Fruit fly (Drosophila melanogaster) whole organism, embryonic: ENCODE data around the gene CG2021.

Source experiments
- Abd-B ChIP-seq: fragments of 200-800 bp; sonication (Bioruptor generic); optimal IDR thresholded peaks from 2 replicates; lab custom pipeline; 2018; ENCODE audit warnings: missing biosample characterization, mild to moderate bottlenecking, missing genetic modification characterization, moderate library complexity
- Adf1 ChIP-seq: fragments of 200-800 bp; sonication (Bioruptor generic); IDR thresholded peaks from 2 replicates; pipeline ENCODE4 v1.3.6; 2022; ENCODE audit warnings: missing biosample characterization, missing genetic modification characterization
- Asciz ChIP-seq: fragments of 200-800 bp; sonication (Bioruptor generic); optimal IDR thresholded peaks from 2 replicates; lab custom pipeline; 2017; ENCODE audit warnings: missing biosample characterization, mild to moderate bottlenecking, missing genetic modification characterization, missing genetic modification reagents
- CG10267 ChIP-seq: fragments of 200-800 bp; sonication (Bioruptor generic); optimal IDR thresholded peaks from 2 replicates; lab custom pipeline; 2018; ENCODE audit warnings: missing biosample characterization, mild to moderate bottlenecking, missing genetic modification characterization, moderate library complexity
- CG10366 ChIP-seq: fragments of 200-800 bp; sonication (Bioruptor generic); IDR thresholded peaks from 2 replicates; pipeline ENCODE4 v1.3.6; 2022; ENCODE audit warnings: missing biosample characterization, missing genetic modification characterization
- CG10543 ChIP-seq: fragments of 200-800 bp; sonication (Bioruptor generic); optimal IDR thresholded peaks from 3 replicates; lab custom pipeline; 2017; ENCODE audit warnings: missing biosample characterization, mild to moderate bottlenecking, missing genetic modification characterization, moderate library complexity
- CG10959 ChIP-seq: fragments of 200-800 bp; sonication (Bioruptor generic); IDR thresholded peaks from 2 replicates; pipeline ENCODE4 v1.3.6; 2022; ENCODE audit warnings: missing biosample characterization, missing genetic modification characterization
- CG10979 ChIP-seq: fragments of 200-800 bp; sonication (Bioruptor generic); optimal IDR thresholded peaks from 2 replicates; lab custom pipeline; 2018; ENCODE audit warnings: missing biosample characterization, mild to moderate bottlenecking, missing genetic modification characterization, moderate library complexity
- CG11456 ChIP-seq: fragments of 200-800 bp; sonication (Bioruptor generic); IDR thresholded peaks from 3 replicates; pipeline ENCODE4 v1.3.6; 2022; ENCODE audit warnings: missing biosample characterization, missing genetic modification characterization
- CG11696 ChIP-seq: fragments of 200-800 bp; sonication (Bioruptor generic); IDR thresholded peaks from 2 replicates; pipeline ENCODE4 v1.3.6; 2022; ENCODE audit warnings: missing biosample characterization, missing genetic modification characterization
- CG12219 ChIP-seq: fragments of 200-800 bp; sonication (Bioruptor generic); optimal IDR thresholded peaks from 3 replicates; lab custom pipeline; 2018; ENCODE audit warnings: missing biosample characterization, mild to moderate bottlenecking, missing genetic modification characterization
- CG12744 ChIP-seq: fragments of 200-800 bp; sonication (Bioruptor generic); optimal IDR thresholded peaks from 2 replicates; lab custom pipeline; 2016; ENCODE audit warnings: missing biosample characterization, missing genetic modification characterization
- CG12769 ChIP-seq: fragments of 200-800 bp; sonication (Bioruptor generic); optimal IDR thresholded peaks from 2 replicates; lab custom pipeline; 2019; ENCODE audit warnings: missing biosample characterization, mild to moderate bottlenecking, missing genetic modification characterization, moderate library complexity
- CG15269 ChIP-seq: fragments of 200-800 bp; sonication (Bioruptor generic); optimal IDR thresholded peaks from 2 replicates; lab custom pipeline; 2018; ENCODE audit warnings: missing biosample characterization, mild to moderate bottlenecking, missing genetic modification characterization, moderate library complexity
- CG1603 ChIP-seq: fragments of 200-800 bp; sonication (Bioruptor generic); optimal IDR thresholded peaks from 2 replicates; lab custom pipeline; 2019; ENCODE audit warnings: missing biosample characterization, mild to moderate bottlenecking, missing genetic modification characterization, moderate library complexity
- CG17568 ChIP-seq: fragments of 200-800 bp; sonication (Bioruptor generic); optimal IDR thresholded peaks from 2 replicates; lab custom pipeline; 2018; ENCODE audit warnings: missing biosample characterization, mild to moderate bottlenecking, missing genetic modification characterization, moderate library complexity
- CG2875 ChIP-seq: fragments of 200-800 bp; sonication (Bioruptor generic); optimal IDR thresholded peaks from 2 replicates; lab custom pipeline; 2017; ENCODE audit warnings: missing biosample characterization, mild to moderate bottlenecking, missing genetic modification characterization, missing genetic modification reagents
- CG31388 ChIP-seq: fragments of 200-800 bp; sonication (Bioruptor generic); optimal IDR thresholded peaks from 2 replicates; lab custom pipeline; 2016; ENCODE audit warnings: missing biosample characterization, missing genetic modification characterization
- CG3847 ChIP-seq: fragments of 200-800 bp; sonication (Bioruptor generic); IDR thresholded peaks from 2 replicates; pipeline ENCODE4 v1.3.6; 2022; ENCODE audit warnings: missing biosample characterization, missing genetic modification characterization
- CG42726 ChIP-seq: fragments of 200-800 bp; sonication (Bioruptor generic); IDR thresholded peaks from 2 replicates; pipeline ENCODE4 v1.3.6; 2022; ENCODE audit warnings: missing biosample characterization, missing genetic modification characterization; ENCODE audit not compliant: partially characterized antibody
- CG4282 ChIP-seq: fragments of 200-800 bp; sonication (Bioruptor generic); optimal IDR thresholded peaks from 2 replicates; lab custom pipeline; 2016; ENCODE audit warnings: missing biosample characterization, missing genetic modification characterization
- CG4328 ChIP-seq: fragments of 200-800 bp; sonication (Bioruptor generic); optimal IDR thresholded peaks from 3 replicates; lab custom pipeline; 2017; ENCODE audit warnings: missing biosample characterization, missing genetic modification reagents, missing genetic modification characterization
- CG5245 ChIP-seq: fragments of 200-800 bp; sonication (Bioruptor generic); optimal IDR thresholded peaks from 3 replicates; lab custom pipeline; 2016; ENCODE audit warnings: missing biosample characterization, missing genetic modification characterization
- CG6854 ChIP-seq: fragments of 200-800 bp; sonication (Bioruptor generic); optimal IDR thresholded peaks from 3 replicates; lab custom pipeline; 2017; ENCODE audit warnings: missing biosample characterization, mild to moderate bottlenecking, missing genetic modification characterization
- CG7357 ChIP-seq: fragments of 200-800 bp; sonication (Bioruptor generic); IDR thresholded peaks from 3 replicates; pipeline ENCODE4 v1.3.6; 2022; ENCODE audit warnings: missing biosample characterization, missing genetic modification characterization
- CG7372 ChIP-seq: fragments of 200-800 bp; sonication (Bioruptor generic); IDR thresholded peaks from 2 replicates; pipeline ENCODE4 v1.3.6; 2022; ENCODE audit warnings: missing biosample characterization, missing genetic modification characterization
- CG7928 ChIP-seq: fragments of 200-800 bp; sonication (Bioruptor generic); optimal IDR thresholded peaks from 2 replicates; lab custom pipeline; 2017; ENCODE audit warnings: missing biosample characterization, mild to moderate bottlenecking, missing genetic modification characterization
- Deaf1 ChIP-seq: fragments of 200-800 bp; optimal IDR thresholded peaks from 3 replicates; lab custom pipeline; 2019; ENCODE audit warnings: missing biosample characterization, mild to moderate bottlenecking, missing genetic modification characterization, moderate library complexity
- Dref ChIP-seq: fragments of 200-800 bp; sonication (Bioruptor generic); IDR thresholded peaks from 2 replicates; pipeline ENCODE4 v1.3.6; 2022; ENCODE audit warnings: missing biosample characterization, missing genetic modification characterization
- Fer2 ChIP-seq: fragments of 200-800 bp; sonication (Bioruptor generic); optimal IDR thresholded peaks from 2 replicates; lab custom pipeline; 2018; ENCODE audit warnings: missing biosample characterization, mild to moderate bottlenecking, missing genetic modification characterization, moderate library complexity
- Hr78 ChIP-seq, 2 experiments: fragments of 200-800 bp in 1 of 2; fragments of >200 bp in 1 of 2; sonication (Bioruptor generic) in 1 of 2; optimal IDR thresholded peaks; 2 replicates each; lab custom pipeline; 2017 to 2019; ENCODE audit warnings: missing biosample characterization in 2 of 2, missing genetic modification characterization in 2 of 2, mild to moderate bottlenecking in 1 of 2, moderate library complexity in 1 of 2
- Hsf ChIP-seq: fragments of 200-800 bp; sonication (Bioruptor generic); optimal IDR thresholded peaks from 3 replicates; lab custom pipeline; 2016; ENCODE audit warnings: missing biosample characterization, missing genetic modification characterization
- Med ChIP-seq: fragments of 200-800 bp; sonication (Bioruptor generic); peaks from one replicate; lab custom pipeline; 2016; ENCODE audit warnings: missing biosample characterization, missing genetic modification characterization, mild to moderate bottlenecking, inconsistent platforms, moderate library complexity
- NC2α ChIP-seq: fragments of 200-800 bp; sonication (Bioruptor generic); optimal IDR thresholded peaks from 2 replicates; lab custom pipeline; 2016; ENCODE audit warnings: missing biosample characterization, missing genetic modification characterization
- al ChIP-seq: fragments of 200-800 bp; sonication (Bioruptor generic); IDR thresholded peaks from 2 replicates; pipeline ENCODE4 v1.3.6; 2022; ENCODE audit warnings: missing biosample characterization, missing genetic modification characterization
- ap ChIP-seq: fragments of 200-800 bp; sonication (Bioruptor generic); IDR thresholded peaks from 2 replicates; pipeline ENCODE4 v1.3.6; 2022; ENCODE audit warnings: missing biosample characterization, missing genetic modification characterization
- ato ChIP-seq: fragments of 200-800 bp; sonication (Bioruptor generic); IDR thresholded peaks from 2 replicates; pipeline ENCODE4 v1.3.6; 2022; ENCODE audit warnings: missing biosample characterization, missing genetic modification characterization; ENCODE audit not compliant: partially characterized antibody
- chinmo ChIP-seq: fragments of 200-800 bp; sonication (Bioruptor generic); IDR thresholded peaks from 4 replicates; pipeline ENCODE4 v1.3.6; 2022; ENCODE audit warnings: missing biosample characterization, missing genetic modification characterization; ENCODE audit not compliant: partially characterized antibody
- crc ChIP-seq: fragments of 200-800 bp; sonication (Bioruptor generic); optimal IDR thresholded peaks from 2 replicates; lab custom pipeline; 2016; ENCODE audit warnings: missing biosample characterization, missing genetic modification characterization
- dpn ChIP-seq, 2 experiments: fragments of 200-800 bp; sonication (Bioruptor generic); optimal IDR thresholded peaks; 3 replicates each; lab custom pipeline; 2016; ENCODE audit warnings: missing biosample characterization in 2 of 2, missing genetic modification characterization in 2 of 2
- gem ChIP-seq: fragments of 200-800 bp; sonication (Bioruptor generic); optimal IDR thresholded peaks from 2 replicates; lab custom pipeline; 2019; ENCODE audit warnings: missing biosample characterization, mild to moderate bottlenecking, missing genetic modification characterization, moderate library complexity
- ham ChIP-seq: fragments of 200-800 bp; sonication (Bioruptor generic); IDR thresholded peaks from 2 replicates; pipeline ENCODE4 v1.3.6; 2022; ENCODE audit warnings: missing biosample characterization, missing genetic modification characterization
- her ChIP-seq: fragments of 200-800 bp; sonication (Bioruptor generic); optimal IDR thresholded peaks from 2 replicates; lab custom pipeline; 2016; ENCODE audit warnings: missing biosample characterization, missing genetic modification characterization
- jing ChIP-seq: fragments of 200-800 bp; sonication (Bioruptor generic); optimal IDR thresholded peaks from 2 replicates; lab custom pipeline; 2018; ENCODE audit warnings: missing biosample characterization, mild to moderate bottlenecking, missing genetic modification characterization
- mld ChIP-seq: fragments of 200-800 bp; sonication (Bioruptor generic); IDR thresholded peaks from 3 replicates; pipeline ENCODE4 v1.3.6; 2022; ENCODE audit warnings: missing biosample characterization, missing genetic modification characterization; ENCODE audit not compliant: partially characterized antibody
- onecut ChIP-seq: fragments of 200-800 bp; sonication (Bioruptor generic); IDR thresholded peaks from 2 replicates; pipeline ENCODE4 v1.3.6; 2022; ENCODE audit warnings: missing biosample characterization, missing genetic modification characterization
- rib ChIP-seq: fragments of 200-800 bp; sonication (Bioruptor generic); IDR thresholded peaks from 2 replicates; pipeline ENCODE4 v1.3.6; 2022; ENCODE audit warnings: missing biosample characterization, missing genetic modification characterization
- slbo ChIP-seq: fragments of 200-800 bp; sonication (Bioruptor generic); IDR thresholded peaks from 2 replicates; pipeline ENCODE4 v1.3.6; 2022; ENCODE audit warnings: missing biosample characterization, missing genetic modification characterization
- wor ChIP-seq: fragments of 200-800 bp; sonication (Bioruptor generic); IDR thresholded peaks from 2 replicates; pipeline ENCODE4 v1.3.6; 2022; ENCODE audit warnings: missing biosample characterization, missing genetic modification characterization
- yki ChIP-seq: fragments of >200 bp; optimal IDR thresholded peaks from 3 replicates; lab custom pipeline; 2018

Gene CG2021

dm6 chr3L:1816614-1817013 is 39.4 kb upstream of the CG2021 start (continued):
- TF ChIP-seq Dref (no peak), CG10366 (GFP tag; lab: Robert Waterston, UW) (no peak), CG12219 (no peak), mld (GFP tag; lab: Robert Waterston, UW) (no peak)

- TF ChIP-seq Hsf, result no peak
- TF ChIP-seq CG7372 (GFP tag; lab: Robert Waterston, UW), result no peak
- TF ChIP-seq CG10959 (GFP tag; lab: Robert Waterston, UW), result no peak
- TF ChIP-seq Hr78 (GFP tag; optimal IDR thresholded peaks at IDR 0.05; lab: Kevin White, UChicago), result no peak
- TF ChIP-seq rib (GFP tag; lab: Robert Waterston, UW), result peak; percentile 52; the same call in 1 of the 2 replicates
- TF ChIP-seq NC2α (GFP tag; lab: Kevin White, UChicago), result no peak
- TF ChIP-seq Med, result peak; percentile 59
- TF ChIP-seq CG7357 (GFP tag; lab: Robert Waterston, UW), result no peak
- TF ChIP-seq Deaf1 (tag; lab: Kevin White, UChicago), result peak; percentile 93
- TF ChIP-seq crc (GFP tag; lab: Kevin White, UChicago), result no peak
- TF ChIP-seq dpn (GFP tag; optimal IDR thresholded peaks at IDR 0.05; lab: Kevin White, UChicago), result no peak
- TF ChIP-seq CG5245, result no peak
- TF ChIP-seq CG17568 (GFP tag; lab: Kevin White, UChicago), result no peak
- no peak for TF ChIP-seq CG4282 (GFP tag; lab: Kevin White, UChicago)
- peak; percentile 51 for TF ChIP-seq CG10543 (GFP tag; lab: Kevin White, UChicago)
- no peak for TF ChIP-seq CG3847 (GFP tag; lab: Robert Waterston, UW)
- TF ChIP-seq CG31388 (GFP tag; lab: Kevin White, UChicago), result no peak
- no peak for TF ChIP-seq CG1603
- no peak for TF ChIP-seq onecut
- no peak for TF ChIP-seq CG12744 (GFP tag; lab: Kevin White, UChicago)
- TF ChIP-seq Abd-B (GFP tag; lab: Kevin White, UChicago), result no peak
- TF ChIP-seq CG6854, result no peak
- no peak for TF ChIP-seq CG2875 (GFP tag; lab: Kevin White, UChicago)
- no peak for TF ChIP-seq her
- no peak for TF ChIP-seq wor (GFP tag; lab: Robert Waterston, UW)
- no peak for TF ChIP-seq CG4328 (GFP tag; lab: Kevin White, UChicago)
- TF ChIP-seq al (GFP tag; lab: Robert Waterston, UW), result no peak
- TF ChIP-seq Fer2 (tag; lab: Kevin White, UChicago), result no peak
- TF ChIP-seq Adf1, result no peak
- no peak for TF ChIP-seq ap (GFP tag; lab: Robert Waterston, UW)
- TF ChIP-seq yki, result no peak
- no peak for TF ChIP-seq CG11456
- no peak for TF ChIP-seq CG10267 (tag; lab: Kevin White, UChicago)
- TF ChIP-seq CG7928 (GFP tag; lab: Kevin White, UChicago), result no peak
- TF ChIP-seq CG11696 (GFP tag; lab: Robert Waterston, UW), result no peak
- peak; percentile 87; the same call in 2 of the 4 replicates for TF ChIP-seq chinmo (GFP tag; lab: Robert Waterston, UW)
- no peak for TF ChIP-seq Asciz (GFP tag; lab: Kevin White, UChicago)
- TF ChIP-seq jing (GFP tag; lab: Kevin White, UChicago), result no peak
- peak; percentile 66 for TF ChIP-seq CG12769 (tag; lab: Kevin White, UChicago)
- TF ChIP-seq gem (tag; lab: Kevin White, UChicago), result no peak
- no peak for TF ChIP-seq slbo (GFP tag; lab: Robert Waterston, UW)
- no peak for TF ChIP-seq CG15269
- no peak for TF ChIP-seq CG42726
- TF ChIP-seq ato (GFP tag; lab: Robert Waterston, UW), result no peak
- TF ChIP-seq ham (GFP tag; lab: Robert Waterston, UW), result no peak
- TF ChIP-seq CG10979 (tag; lab: Kevin White, UChicago), result no peak
Observed at dm6 chr3L:1810288-1810687, 33.1 kb upstream of the CG2021 start, which contains the start of gene GV1. Gene GV1 (plus strand): TSS chr3L:1810588.
